Worm (Caenorhabditis elegans): ENCODE data around the gene ZC204.14.

The ZC204.14 gene

DNA sequence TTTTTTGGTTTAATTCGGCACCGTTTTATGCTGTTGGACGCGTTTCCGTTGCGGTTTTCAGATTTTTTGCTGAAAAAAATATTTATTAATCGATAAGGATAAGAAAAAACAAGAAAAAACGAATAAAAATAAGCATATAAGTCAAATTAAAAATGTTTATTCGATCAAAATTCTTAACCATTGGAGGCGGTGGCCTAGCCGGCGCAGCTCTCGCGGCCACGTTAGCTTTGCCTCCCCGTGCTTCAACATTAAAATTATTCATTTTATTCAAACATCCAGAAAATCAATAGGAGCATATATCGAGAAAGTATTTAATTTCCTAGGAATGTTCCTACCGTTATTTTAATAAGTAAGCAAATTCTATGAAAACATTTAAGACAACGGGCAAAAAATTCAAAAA lies at the start of gene ZC204.14:
Gene ZC204.14, minus strand, starts transcription at position 69 of the 400 bp plus-strand sequence.
- no peak for TF ChIP-seq eor-1 (tag; optimal IDR thresholded peaks at IDR 0.05)
- no peak for TF ChIP-seq lin-15B (tag; optimal IDR thresholded peaks at IDR 0.05)
- TF ChIP-seq unc-62 (GFP tag; optimal IDR thresholded peaks at IDR 0.05): no peak
- TF ChIP-seq nhr-77 (tag; optimal IDR thresholded peaks at IDR 0.05): no peak
- no peak for TF ChIP-seq mml-1 (tag; optimal IDR thresholded peaks at IDR 0.05)
- no peak for TF ChIP-seq elt-1 (tag; optimal IDR thresholded peaks at IDR 0.05)
- TF ChIP-seq nhr-11 (tag; optimal IDR thresholded peaks at IDR 0.05): no peak
- no peak for TF ChIP-seq nhr-67 (tag; optimal IDR thresholded peaks at IDR 0.05)
- TF ChIP-seq unc-39 (tag; optimal IDR thresholded peaks at IDR 0.05): no peak
- no peak for TF ChIP-seq ama-1 (optimal IDR thresholded peaks at IDR 0.05)
- no peak for TF ChIP-seq sea-2 (GFP tag; optimal IDR thresholded peaks at IDR 0.05)

DNA sequence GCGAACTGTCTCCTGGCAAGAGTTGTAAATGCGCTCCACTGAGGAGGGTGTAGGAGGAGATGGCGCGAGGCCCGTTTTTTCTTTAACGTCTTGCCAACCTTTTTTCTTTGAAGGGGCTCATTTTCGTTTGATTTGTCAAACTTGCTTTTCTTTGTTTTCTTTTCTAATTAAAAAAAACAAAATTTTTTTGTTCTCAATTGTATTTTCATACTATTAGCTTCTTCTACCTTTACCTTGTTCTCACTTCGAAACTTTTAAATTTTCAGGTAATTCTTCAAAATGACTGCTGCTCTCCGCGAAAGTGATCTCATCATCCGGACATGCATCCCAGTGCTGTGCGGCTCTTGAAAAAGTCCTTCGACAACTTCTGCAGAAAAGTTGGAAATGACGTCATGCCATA lies 47.2 kb upstream of the ZC204.14 start, which contains the start of gene fbxa-184:
Gene fbxa-184, plus strand, starts transcription at position 301 of the 400 bp plus-strand sequence.
- TF ChIP-seq elt-3 (tag; optimal IDR thresholded peaks at IDR 0.05): no peak
- TF ChIP-seq elt-2 (tag; optimal IDR thresholded peaks at IDR 0.05): no peak
- no peak for TF ChIP-seq aly-2 (tag; optimal IDR thresholded peaks at IDR 0.05)
- no peak for TF ChIP-seq fkh-2 (tag; optimal IDR thresholded peaks at IDR 0.05)
- no peak for TF ChIP-seq eor-1 (tag; optimal IDR thresholded peaks at IDR 0.05)
- no peak for TF ChIP-seq fkh-10 (GFP tag; optimal IDR thresholded peaks at IDR 0.05)

DNA sequence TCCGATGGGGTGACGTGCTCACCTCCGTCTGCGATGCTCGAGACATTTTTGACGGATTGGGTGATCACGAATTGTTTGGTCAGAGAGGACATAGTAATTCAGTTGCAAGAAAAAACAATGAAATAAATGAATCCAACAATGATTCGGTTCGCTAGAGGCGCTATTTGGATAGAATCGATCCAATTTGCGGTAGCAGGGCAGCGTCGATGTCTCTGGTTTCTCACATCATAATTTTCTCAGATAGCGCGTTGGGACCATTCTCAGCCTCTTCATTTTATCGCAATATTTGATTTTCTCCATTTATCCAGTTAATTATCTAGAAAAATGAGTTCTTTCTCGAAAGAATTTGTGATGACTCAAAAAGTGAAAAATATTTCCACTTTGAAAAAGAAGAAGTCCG lies 43.6 kb upstream of the ZC204.14 start, which contains the start of gene sdz-18:
Gene sdz-18, minus strand, starts transcription at position 101 of the 400 bp plus-strand sequence.
- TF ChIP-seq nhr-23 (tag; optimal IDR thresholded peaks at IDR 0.05): no peak
- no peak for TF ChIP-seq mdl-1 (tag; optimal IDR thresholded peaks at IDR 0.05)
- no peak for TF ChIP-seq fos-1 (tag; optimal IDR thresholded peaks at IDR 0.05)
- TF ChIP-seq lin-39 (tag; optimal IDR thresholded peaks at IDR 0.05): no peak
- no peak for TF ChIP-seq pha-4 (tag; optimal IDR thresholded peaks at IDR 0.05)
- TF ChIP-seq nhr-11 (tag; optimal IDR thresholded peaks at IDR 0.05): no peak
- TF ChIP-seq snpc-4 (tag; optimal IDR thresholded peaks at IDR 0.05): no peak
- no peak for TF ChIP-seq egl-27 (tag; optimal IDR thresholded peaks at IDR 0.05)
- TF ChIP-seq elt-1 (tag; optimal IDR thresholded peaks at IDR 0.05): no peak

DNA sequence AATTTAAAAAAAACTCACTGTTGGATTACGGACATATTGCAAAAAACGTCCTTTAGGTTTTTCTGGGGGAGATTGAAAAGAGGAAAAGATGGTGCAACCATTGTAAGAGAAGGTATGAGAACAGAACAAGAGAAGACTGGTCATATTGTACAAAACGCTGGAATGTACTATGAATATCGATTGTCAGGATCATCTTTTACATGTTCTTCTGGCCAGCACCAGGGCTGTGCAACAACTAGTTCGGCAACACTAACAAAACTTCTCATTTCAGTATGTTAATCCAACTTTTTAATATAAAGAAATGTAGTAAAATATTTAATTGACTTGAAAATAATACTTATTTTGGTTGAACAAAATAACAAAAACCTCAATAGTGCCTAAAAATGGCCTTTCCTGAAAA lies 40.6 kb upstream of the ZC204.14 start, which contains the start of gene fbxb-47:
Gene fbxb-47, minus strand, starts transcription at position 101 of the 400 bp plus-strand sequence.
- TF ChIP-seq lsy-12 (tag; optimal IDR thresholded peaks at IDR 0.05): no peak
- TF ChIP-seq sea-2 (GFP tag; optimal IDR thresholded peaks at IDR 0.05): no peak
- TF ChIP-seq egl-27 (tag; optimal IDR thresholded peaks at IDR 0.05): no peak

DNA sequence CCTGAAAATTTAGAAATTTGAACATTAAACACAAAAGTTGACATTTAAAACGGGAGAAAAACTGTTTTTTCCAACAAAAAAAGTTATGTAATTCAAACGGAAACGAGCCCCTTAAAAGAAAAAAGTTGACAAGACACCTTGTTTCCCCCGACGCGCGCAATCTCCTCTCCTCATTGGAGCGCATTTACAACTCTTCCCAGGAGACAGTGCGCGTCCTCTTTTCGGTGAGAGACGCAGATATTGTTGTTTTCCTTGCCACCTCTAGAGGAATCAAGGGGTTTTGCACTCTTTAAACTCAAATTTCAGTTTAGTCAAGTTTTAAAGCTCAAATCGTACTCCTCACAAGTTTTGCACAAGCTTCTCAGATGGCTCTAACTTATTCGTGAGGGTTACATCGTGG lies 33.1 kb upstream of the ZC204.14 start, which contains the start of gene F58E1.13:
Gene F58E1.13, minus strand, starts transcription at position 12 of the 400 bp plus-strand sequence.
- no peak for TF ChIP-seq ceh-28 (tag; optimal IDR thresholded peaks at IDR 0.05)
- TF ChIP-seq pqm-1 (tag; optimal IDR thresholded peaks at IDR 0.05): no peak
- TF ChIP-seq mdl-1 (tag; optimal IDR thresholded peaks at IDR 0.05): no peak
- TF ChIP-seq nhr-67 (tag; optimal IDR thresholded peaks at IDR 0.05): no peak
- no peak for TF ChIP-seq nhr-237 (tag; optimal IDR thresholded peaks at IDR 0.05)
- no peak for TF ChIP-seq ztf-4 (tag; optimal IDR thresholded peaks at IDR 0.05)
- no peak for TF ChIP-seq eor-1 (tag; optimal IDR thresholded peaks at IDR 0.05)
- TF ChIP-seq fkh-10 (GFP tag; optimal IDR thresholded peaks at IDR 0.05): no peak
- TF ChIP-seq R02D3.7 (tag; optimal IDR thresholded peaks at IDR 0.05): no peak

DNA sequence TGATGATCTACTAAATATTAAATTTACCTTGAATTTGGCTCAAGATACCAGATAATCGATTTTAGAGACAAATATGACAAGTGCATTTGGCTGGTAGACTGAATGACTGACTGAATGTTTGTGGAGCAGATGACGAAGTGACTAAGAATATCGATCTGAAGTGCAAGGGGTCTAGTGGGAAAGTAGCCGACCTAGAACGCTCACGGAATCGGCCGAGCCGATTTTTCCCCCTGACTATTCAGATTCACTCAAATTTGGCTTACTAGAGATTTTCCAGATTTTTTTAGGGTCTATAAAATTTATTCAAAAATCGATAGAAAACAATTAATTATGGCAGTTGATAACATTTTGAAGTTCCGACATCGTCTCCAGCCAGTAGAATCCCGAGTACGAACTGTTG lies 31.8 kb upstream of the ZC204.14 start, which contains the start of gene fbxc-26:
Gene fbxc-26, minus strand, starts transcription at position 101 of the 400 bp plus-strand sequence.
- TF ChIP-seq nfya-1 (tag; optimal IDR thresholded peaks at IDR 0.05; ENCODE audit: insufficient read depth) (no peak), fkh-10 (GFP tag; optimal IDR thresholded peaks at IDR 0.05) (no peak), ceh-16 (tag; optimal IDR thresholded peaks at IDR 0.05) (no peak), ztf-11 (tag; optimal IDR thresholded peaks at IDR 0.05) (no peak)
